Fruit fly (Drosophila melanogaster) whole organism, wandering third instar larva: ENCODE results near the gene Cln3.

Source experiments
- Abd-B ChIP-seq: fragments of >200 bp; optimal IDR thresholded peaks from 2 replicates; lab custom pipeline; 2017; ENCODE audit warnings: missing biosample characterization, missing genetic modification characterization
- CG32264 ChIP-seq: fragments of 200-800 bp; sonication (Bioruptor generic); optimal IDR thresholded peaks from 2 replicates; lab custom pipeline; 2016; ENCODE audit warnings: missing biosample characterization, missing genetic modification characterization
- Dfd ChIP-seq: fragments of >200 bp; optimal IDR thresholded peaks from 2 replicates; lab custom pipeline; 2017; ENCODE audit warnings: missing biosample characterization, missing genetic modification characterization
- Hnf4 ChIP-seq: fragments of 200-800 bp; sonication (Bioruptor generic); optimal IDR thresholded peaks from 2 replicates; lab custom pipeline; 2016; ENCODE audit warnings: missing biosample characterization, mild to moderate bottlenecking, missing genetic modification characterization
- Hr83 ChIP-seq: fragments of 200-300 bp; sonication (Bioruptor generic); optimal IDR thresholded peaks from 2 replicates; lab custom pipeline; 2016; ENCODE audit warnings: missing biosample characterization, mild to moderate bottlenecking, missing genetic modification characterization, moderate library complexity; ENCODE audit not compliant: poor library complexity, severe bottlenecking
- Mio ChIP-seq: sonication (Bioruptor generic); optimal IDR thresholded peaks from 2 replicates; lab custom pipeline; 2016; ENCODE audit warnings: missing biosample characterization, missing genetic modification characterization
- Myc ChIP-seq: fragments of >200 bp; optimal IDR thresholded peaks from 2 replicates; lab custom pipeline; 2017
- N ChIP-seq: fragments of >200 bp; optimal IDR thresholded peaks from 2 replicates; lab custom pipeline; 2018; ENCODE audit warnings: missing biosample characterization, missing external identifiers, missing genetic modification characterization
- br ChIP-seq: fragments of 200-800 bp; sonication (Bioruptor generic); optimal IDR thresholded peaks from 2 replicates; lab custom pipeline; 2016; ENCODE audit warnings: missing biosample characterization, missing genetic modification characterization
- brk ChIP-seq: fragments of 200-800 bp; sonication (Bioruptor generic); optimal IDR thresholded peaks from 2 replicates; lab custom pipeline; 2016; ENCODE audit warnings: missing biosample characterization, mild to moderate bottlenecking, missing genetic modification characterization
- h ChIP-seq: fragments of 200-800 bp; sonication (Bioruptor generic); optimal IDR thresholded peaks from 3 replicates; lab custom pipeline; 2016; ENCODE audit warnings: missing biosample characterization, mild to moderate bottlenecking, missing genetic modification characterization
- psq ChIP-seq: fragments of 200-800 bp; sonication (Bioruptor generic); optimal IDR thresholded peaks from 3 replicates; lab custom pipeline; 2017; ENCODE audit warnings: missing biosample characterization, mild to moderate bottlenecking, missing genetic modification characterization, moderate library complexity
- usp ChIP-seq: fragments of >200 bp; optimal IDR thresholded peaks from 2 replicates; lab custom pipeline; 2017; ENCODE audit warnings: missing biosample characterization, missing genetic modification characterization

DNA sequence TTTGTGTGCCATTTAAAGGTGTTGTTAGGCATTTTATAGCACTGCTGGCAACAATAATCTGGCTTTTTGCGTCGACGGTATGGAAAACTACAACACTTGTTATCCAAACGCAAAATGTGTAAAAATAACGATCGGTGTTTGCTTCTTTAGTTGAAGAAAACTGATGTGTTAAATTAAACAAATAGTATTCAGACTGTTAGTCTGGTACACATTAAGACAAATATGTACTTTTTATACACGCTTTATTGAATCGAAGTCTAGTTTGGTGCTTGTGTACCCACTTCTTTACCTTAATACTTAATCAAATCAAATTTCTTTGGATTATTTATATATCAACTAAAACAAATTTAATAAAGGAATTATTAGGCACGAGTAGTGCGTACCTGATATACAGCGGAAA, 22.4 kb downstream of the Cln3 start:
- TF ChIP-seq Mio (GFP tag; lab: Kevin White, UChicago), result no peak
- no peak for TF ChIP-seq h (GFP tag; lab: Kevin White, UChicago)
- TF ChIP-seq Abd-B (GFP tag; lab: Kevin White, UChicago), result no peak
- TF ChIP-seq Myc (lab: Kevin White, UChicago), result no peak
- TF ChIP-seq CG32264 (GFP tag; lab: Kevin White, UChicago), result no peak
- no peak for TF ChIP-seq Hr83 (GFP tag; lab: Kevin White, UChicago)
- no peak for TF ChIP-seq N
- TF ChIP-seq brk (GFP tag; lab: Kevin White, UChicago), result no peak
- no peak for TF ChIP-seq psq
- TF ChIP-seq usp (GFP tag; lab: Kevin White, UChicago), result no peak
- no peak for TF ChIP-seq Dfd (GFP tag; lab: Kevin White, UChicago)
- TF ChIP-seq br (GFP tag; lab: Kevin White, UChicago), result no peak
- no peak for TF ChIP-seq Hnf4
